Worm (Caenorhabditis elegans) whole organism, early embryonic: ENCODE data around the gene srh-159.

Experiments
- F13C5.2 ChIP-seq: sonication (generic microtip); optimal IDR thresholded peaks from 2 replicates; lab custom pipeline; 2017; ENCODE audit warnings: mild to moderate bottlenecking, missing genetic modification characterization, inconsistent platforms, missing compliant biosample characterization
- aly-1 ChIP-seq: sonication (generic microtip); optimal IDR thresholded peaks from 2 replicates; lab custom pipeline; 2016; ENCODE audit warnings: missing genetic modification characterization, missing compliant biosample characterization
- ama-1 ChIP-seq: fragments of 150-350 bp; optimal IDR thresholded peaks from 2 replicates; lab custom pipeline; 2014
- hmbx-1 ChIP-seq: sonication (generic microtip); optimal IDR thresholded peaks from 2 replicates; lab custom pipeline; 2016; ENCODE audit warnings: mild to moderate bottlenecking, missing genetic modification characterization, missing compliant biosample characterization
- scrt-1 ChIP-seq: fragments of 200-800 bp; sonication (Bioruptor generic); IDR thresholded peaks from 2 replicates; pipeline ENCODE4 v1.3.6; 2022; ENCODE audit warnings: missing genetic modification characterization, missing compliant biosample characterization
- sea-1 ChIP-seq: fragments of 200-800 bp; sonication (Bioruptor generic); conservative IDR thresholded peaks from 2 replicates; pipeline ENCODE4 v1.3.6; 2022; ENCODE audit warnings: missing genetic modification characterization, missing compliant biosample characterization
- tbx-37 ChIP-seq: fragments of 200-800 bp; sonication (Bioruptor generic); conservative IDR thresholded peaks from 2 replicates; pipeline ENCODE4 v1.3.6; 2022; ENCODE audit warnings: missing genetic modification reagents, missing genetic modification characterization, missing compliant biosample characterization

- TF ChIP-seq hmbx-1 (tag; lab: Kevin White, UChicago): no peak
- no peak for TF ChIP-seq ama-1 (lab: Kevin White, UChicago)
- no peak for TF ChIP-seq F13C5.2
- no peak for TF ChIP-seq tbx-37 (GFP tag; lab: Robert Waterston, UW)
- TF ChIP-seq scrt-1 (GFP tag; lab: Robert Waterston, UW): no peak
- TF ChIP-seq sea-1 (GFP tag; lab: Robert Waterston, UW): no peak
- no peak for TF ChIP-seq aly-1 (tag; lab: Kevin White, UChicago)
These were observed 22.7 kb upstream of the srh-159 start, which contains the start of gene F40D4.12 for ce11 chrV:17159430-17159924.
